Worm (Caenorhabditis elegans) whole organism, L2 larva: ENCODE results near the gene fbxa-138.

ENCODE experiments used
- C34F6.9 ChIP-seq: fragments of 150-350 bp; optimal IDR thresholded peaks from 2 replicates; lab custom pipeline; 2014; ENCODE audit warnings: missing biosample characterization, missing genetic modification characterization
- F13H6.1 ChIP-seq: sonication (generic microtip); optimal IDR thresholded peaks from 2 replicates; lab custom pipeline; 2016; ENCODE audit warnings: missing genetic modification characterization, missing compliant biosample characterization
- R02D3.7 ChIP-seq: fragments of 150-350 bp; optimal IDR thresholded peaks from 2 replicates; lab custom pipeline; 2014; ENCODE audit warnings: missing biosample characterization, missing genetic modification characterization
- Y55F3AM.14 ChIP-seq: fragments of 200-800 bp; sonication (Bioruptor generic); optimal IDR thresholded peaks from 2 replicates; lab custom pipeline; 2018; ENCODE audit warnings: mild to moderate bottlenecking, missing genetic modification characterization, missing compliant biosample characterization
- ZK546.5 ChIP-seq: sonication (generic microtip); optimal IDR thresholded peaks from 2 replicates; lab custom pipeline; 2017; ENCODE audit warnings: missing biosample characterization, missing genetic modification characterization
- alr-1 ChIP-seq: fragments of 150-350 bp; optimal IDR thresholded peaks from 2 replicates; lab custom pipeline; 2014; ENCODE audit warnings: missing biosample characterization, missing genetic modification characterization
- aly-2 ChIP-seq: fragments of 150-350 bp; optimal IDR thresholded peaks from 2 replicates; lab custom pipeline; 2014; ENCODE audit warnings: missing biosample characterization, missing genetic modification characterization
- ama-1 ChIP-seq: fragments of 150-350 bp; optimal IDR thresholded peaks from 2 replicates; lab custom pipeline; 2018; ENCODE audit warnings: inconsistent platforms
- blmp-1 ChIP-seq: sonication (generic microtip); optimal IDR thresholded peaks from 2 replicates; lab custom pipeline; 2017; ENCODE audit warnings: missing genetic modification characterization, mild to moderate bottlenecking, missing compliant biosample characterization, antibody characterized with exemption, moderate library complexity; ENCODE audit not compliant: insufficient read depth
- ceh-16 ChIP-seq: fragments of 150-350 bp; optimal IDR thresholded peaks from 2 replicates; lab custom pipeline; 2014; ENCODE audit warnings: missing biosample characterization, missing genetic modification characterization
- ceh-82 ChIP-seq: fragments of 150-350 bp; optimal IDR thresholded peaks from 2 replicates; lab custom pipeline; 2014; ENCODE audit warnings: missing biosample characterization, missing genetic modification characterization
- crh-2 ChIP-seq: sonication (generic microtip); optimal IDR thresholded peaks from 2 replicates; lab custom pipeline; 2017; ENCODE audit warnings: missing biosample characterization, missing genetic modification characterization
- dmd-4 ChIP-seq: sonication (generic microtip); optimal IDR thresholded peaks from 2 replicates; lab custom pipeline; 2017; ENCODE audit warnings: missing biosample characterization, missing genetic modification characterization
- egl-27 ChIP-seq: sonication (generic microtip); optimal IDR thresholded peaks from 3 replicates; lab custom pipeline; 2017; ENCODE audit warnings: missing biosample characterization, missing genetic modification reagents, missing genetic modification characterization
- elt-1 ChIP-seq: fragments of 150-350 bp; optimal IDR thresholded peaks from 2 replicates; lab custom pipeline; 2014; ENCODE audit warnings: missing biosample characterization, missing genetic modification characterization
- elt-3 ChIP-seq: sonication (generic microtip); optimal IDR thresholded peaks from 2 replicates; lab custom pipeline; 2017; ENCODE audit warnings: missing biosample characterization, missing genetic modification characterization
- fos-1 ChIP-seq: fragments of 150-350 bp; optimal IDR thresholded peaks from 2 replicates; lab custom pipeline; 2014; ENCODE audit warnings: missing biosample characterization, missing genetic modification characterization
- gmeb-1 ChIP-seq: fragments of 150-350 bp; optimal IDR thresholded peaks from 2 replicates; lab custom pipeline; 2014; ENCODE audit warnings: missing biosample characterization, missing genetic modification characterization
- lin-11 ChIP-seq: fragments of 150-350 bp; sonication (generic microtip); optimal IDR thresholded peaks from 2 replicates; lab custom pipeline; 2014; ENCODE audit warnings: missing biosample characterization, missing genetic modification characterization, inconsistent platforms, mixed read lengths
- lin-13 ChIP-seq: fragments of 150-350 bp; optimal IDR thresholded peaks from 2 replicates; lab custom pipeline; 2014; ENCODE audit warnings: missing biosample characterization, missing genetic modification reagents, missing genetic modification characterization
- lin-39 ChIP-seq: fragments of 150-350 bp; optimal IDR thresholded peaks from 2 replicates; lab custom pipeline; 2014; ENCODE audit warnings: missing biosample characterization, missing genetic modification reagents, missing genetic modification characterization
- lsy-2 ChIP-seq, 2 experiments: fragments of 150-350 bp in 1 of 2; sonication (generic microtip) in 1 of 2; optimal IDR thresholded peaks; 2 replicates each; lab custom pipeline; 2014 to 2017; ENCODE audit warnings: missing biosample characterization in 2 of 2, missing genetic modification characterization in 2 of 2
- mab-5 ChIP-seq: fragments of 150-350 bp; optimal IDR thresholded peaks from 2 replicates; lab custom pipeline; 2014; ENCODE audit warnings: missing biosample characterization, missing genetic modification characterization
- mbf-1 ChIP-seq: sonication (generic microtip); optimal IDR thresholded peaks from 2 replicates; lab custom pipeline; 2017; ENCODE audit warnings: missing biosample characterization, missing genetic modification characterization
- mdl-1 ChIP-seq, 2 experiments: fragments of 150-350 bp in 1 of 2; sonication (generic microtip) in 1 of 2; optimal IDR thresholded peaks; 2 replicates each; lab custom pipeline; 2017; ENCODE audit warnings: missing biosample characterization in 2 of 2, missing genetic modification characterization in 2 of 2
- nhr-10 ChIP-seq: sonication (generic microtip); optimal IDR thresholded peaks from 2 replicates; lab custom pipeline; 2017; ENCODE audit warnings: missing biosample characterization, missing genetic modification characterization
- nhr-11 ChIP-seq: fragments of 150-350 bp; optimal IDR thresholded peaks from 2 replicates; lab custom pipeline; 2014; ENCODE audit warnings: missing biosample characterization, missing genetic modification characterization
- nhr-12 ChIP-seq: fragments of 150-350 bp; optimal IDR thresholded peaks from 2 replicates; lab custom pipeline; 2014; ENCODE audit warnings: missing biosample characterization, missing genetic modification characterization
- nhr-129 ChIP-seq: fragments of 150-350 bp; optimal IDR thresholded peaks from 2 replicates; lab custom pipeline; 2014; ENCODE audit warnings: missing biosample characterization, missing genetic modification characterization
- nhr-21 ChIP-seq: fragments of 150-350 bp; optimal IDR thresholded peaks from 2 replicates; lab custom pipeline; 2014; ENCODE audit warnings: missing biosample characterization, missing genetic modification characterization
- nhr-23 ChIP-seq: fragments of 150-350 bp; optimal IDR thresholded peaks from 2 replicates; lab custom pipeline; 2014; ENCODE audit warnings: missing biosample characterization, missing genetic modification reagents, missing genetic modification characterization
- nhr-237 ChIP-seq: fragments of 150-350 bp; optimal IDR thresholded peaks from 2 replicates; lab custom pipeline; 2014; ENCODE audit warnings: missing biosample characterization, missing genetic modification characterization
- nhr-25 ChIP-seq: fragments of 150-350 bp; sonication (generic microtip); optimal IDR thresholded peaks from 3 replicates; lab custom pipeline; 2014; ENCODE audit warnings: missing biosample characterization, missing genetic modification characterization
- nhr-6 ChIP-seq: fragments of 150-350 bp; optimal IDR thresholded peaks from 2 replicates; lab custom pipeline; 2014; ENCODE audit warnings: missing biosample characterization, missing genetic modification characterization
- nhr-77 ChIP-seq: fragments of 150-350 bp; optimal IDR thresholded peaks from 2 replicates; lab custom pipeline; 2014; ENCODE audit warnings: missing biosample characterization, missing genetic modification characterization
- peb-1 ChIP-seq: fragments of 150-350 bp; optimal IDR thresholded peaks from 2 replicates; lab custom pipeline; 2014; ENCODE audit warnings: missing biosample characterization, missing genetic modification characterization
- sem-4 ChIP-seq: fragments of 150-350 bp; optimal IDR thresholded peaks from 2 replicates; lab custom pipeline; 2014; ENCODE audit warnings: missing biosample characterization, missing genetic modification reagents, missing genetic modification characterization
- skn-1 ChIP-seq: sonication (generic microtip); optimal IDR thresholded peaks from 2 replicates; lab custom pipeline; 2017; ENCODE audit warnings: missing biosample characterization, missing genetic modification characterization
- sma-3 ChIP-seq: sonication (generic microtip); optimal IDR thresholded peaks from 2 replicates; lab custom pipeline; 2016; ENCODE audit warnings: missing genetic modification reagents, missing genetic modification characterization, missing compliant biosample characterization
- sma-9 ChIP-seq, 2 experiments: fragments of 150-350 bp in 1 of 2; sonication (generic microtip) in 1 of 2; optimal IDR thresholded peaks; 2 replicates each; lab custom pipeline; 2014 to 2016; ENCODE audit warnings: missing genetic modification characterization in 2 of 2, mild to moderate bottlenecking in 1 of 2, missing biosample characterization in 1 of 2, missing compliant biosample characterization in 1 of 2, missing genetic modification reagents in 1 of 2, moderate library complexity in 1 of 2
- snpc-4 ChIP-seq: fragments of 150-350 bp; optimal IDR thresholded peaks from 2 replicates; lab custom pipeline; 2014; ENCODE audit warnings: missing biosample characterization, missing genetic modification characterization
- unc-39 ChIP-seq: fragments of 150-350 bp; optimal IDR thresholded peaks from 2 replicates; lab custom pipeline; 2014; ENCODE audit warnings: missing biosample characterization, missing genetic modification characterization
- unc-55 ChIP-seq: fragments of 150-350 bp; sonication (generic microtip); optimal IDR thresholded peaks from 3 replicates; lab custom pipeline; 2014; ENCODE audit warnings: missing biosample characterization, missing genetic modification reagents, missing genetic modification characterization
- unc-62 ChIP-seq: fragments of 150-350 bp; optimal IDR thresholded peaks from 2 replicates; lab custom pipeline; 2014; ENCODE audit warnings: missing biosample characterization, missing genetic modification reagents, missing genetic modification characterization
- zag-1 ChIP-seq: fragments of 150-350 bp; optimal IDR thresholded peaks from 2 replicates; lab custom pipeline; 2014; ENCODE audit warnings: missing biosample characterization, missing genetic modification characterization
- ztf-1 ChIP-seq: fragments of 200-800 bp; sonication (Bioruptor generic); conservative IDR thresholded peaks from 2 replicates; pipeline ENCODE4 v1.3.6; 2022; ENCODE audit warnings: missing genetic modification characterization, missing compliant biosample characterization
- ztf-11 ChIP-seq: sonication (generic microtip); optimal IDR thresholded peaks from 2 replicates; lab custom pipeline; 2017; ENCODE audit warnings: missing biosample characterization, missing genetic modification characterization
- ztf-4 ChIP-seq: fragments of 150-350 bp; optimal IDR thresholded peaks from 2 replicates; lab custom pipeline; 2014; ENCODE audit warnings: missing biosample characterization, missing genetic modification characterization

fbxa-138 gene

DNA sequence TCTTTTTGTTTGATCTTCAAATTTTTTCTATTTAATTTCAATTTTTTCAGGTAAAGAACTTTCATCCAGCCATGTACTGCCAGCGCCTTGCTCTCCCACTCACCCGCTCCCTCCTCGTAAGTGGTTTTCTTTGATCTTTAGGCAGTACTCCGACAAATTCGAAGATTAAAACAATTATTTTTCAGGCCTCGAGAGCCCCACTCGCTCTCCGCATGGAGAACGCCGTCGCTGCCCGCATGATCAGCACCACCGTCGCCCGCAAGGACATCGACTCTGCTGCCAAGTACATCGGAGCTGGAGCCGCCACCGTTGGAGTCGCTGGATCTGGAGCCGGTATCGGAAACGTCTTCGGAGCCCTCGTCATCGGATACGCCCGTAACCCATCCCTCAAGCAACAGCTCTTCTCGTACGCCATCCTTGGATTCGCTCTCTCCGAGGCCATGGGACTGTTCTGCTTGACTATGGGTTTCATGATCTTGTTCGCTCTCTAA lies 35.1 kb upstream of the fbxa-138 start, which contains the start of gene Y82E9BR.3:
Y82E9BR.3 (plus strand) TSS at position 51 of the 491 bp plus-strand sequence.
- TF ChIP-seq lin-39 (tag; lab: Kevin White, UChicago), result no peak
- TF ChIP-seq ceh-16 (tag; lab: Kevin White, UChicago), result no peak
- TF ChIP-seq nhr-21 (tag; lab: Kevin White, UChicago), result no peak
- TF ChIP-seq skn-1 (tag; lab: Kevin White, UChicago), result no peak
- no peak for TF ChIP-seq zag-1 (tag; lab: Kevin White, UChicago)
- no peak for TF ChIP-seq lin-13
- TF ChIP-seq nhr-237 (tag; lab: Kevin White, UChicago), result no peak
- no peak for TF ChIP-seq alr-1 (tag; lab: Kevin White, UChicago)
- TF ChIP-seq lsy-2 (tag; optimal IDR thresholded peaks at IDR 0.05; lab: Kevin White, UChicago), result no peak
- no peak for TF ChIP-seq nhr-10
- no peak for TF ChIP-seq sma-9 (GFP tag; optimal IDR thresholded peaks at IDR 0.05; lab: Kevin White, UChicago)
- no peak for TF ChIP-seq sma-9 (tag; optimal IDR thresholded peaks at IDR 0.05; lab: Kevin White, UChicago)
- TF ChIP-seq nhr-6 (tag; lab: Kevin White, UChicago), result no peak
- no peak for TF ChIP-seq peb-1 (tag; lab: Kevin White, UChicago)

- TF ChIP-seq snpc-4 (tag; lab: Kevin White, UChicago) (peak; percentile 59), sem-4 (tag; lab: Kevin White, UChicago) (peak; percentile 47), sma-9 (GFP tag; optimal IDR thresholded peaks at IDR 0.05; lab: Kevin White, UChicago) (peak; percentile 88), sma-9 (tag; optimal IDR thresholded peaks at IDR 0.05; lab: Kevin White, UChicago) (no peak), zag-1 (tag; lab: Kevin White, UChicago) (peak; percentile 14), R02D3.7 (no peak), nhr-12 (tag; lab: Kevin White, UChicago) (no peak), fos-1 (peak; percentile 75), nhr-77 (tag; lab: Kevin White, UChicago) (no peak), elt-3 (no peak), aly-2 (no peak), mbf-1 (tag; lab: Kevin White, UChicago) (no peak), dmd-4 (tag; lab: Kevin White, UChicago) (no peak), nhr-11 (tag; lab: Kevin White, UChicago) (no peak), nhr-6 (tag; lab: Kevin White, UChicago) (peak; percentile 61), peb-1 (tag; lab: Kevin White, UChicago) (no peak), gmeb-1 (tag; lab: Kevin White, UChicago) (peak; percentile 63), ztf-1 (GFP tag; lab: Robert Waterston, UW) (no peak), mab-5 (peak; percentile 40), sma-3 (peak; percentile 88), ZK546.5 (tag; lab: Kevin White, UChicago) (peak; percentile 97), nhr-10 (no peak), ama-1 (lab: Kevin White, UChicago) (peak; percentile 40), C34F6.9 (tag; lab: Kevin White, UChicago) (peak; percentile 89), ceh-82 (peak; percentile 21), crh-2 (tag; lab: Kevin White, UChicago) (peak; percentile 88), nhr-237 (tag; lab: Kevin White, UChicago) (peak; percentile 37), unc-39 (no peak), blmp-1 (peak; percentile 2), elt-1 (tag; lab: Kevin White, UChicago) (no peak), skn-1 (tag; lab: Kevin White, UChicago) (no peak), lsy-2 (tag; optimal IDR thresholded peaks at IDR 0.05; lab: Kevin White, UChicago) (peak; percentile 98 to 99), nhr-23 (no peak), lin-13 (peak; percentile 96), lin-11 (peak; percentile 90), lin-39 (tag; lab: Kevin White, UChicago) (no peak), egl-27 (tag; lab: Kevin White, UChicago) (peak; percentile 30), Y55F3AM.14 (GFP tag; lab: Kevin White, UChicago) (peak; percentile 67), unc-55 (GFP tag; lab: Kevin White, UChicago) (peak; percentile 95), F13H6.1 (peak; percentile 86), alr-1 (tag; lab: Kevin White, UChicago) (no peak), ztf-4 (peak; percentile 63), nhr-25 (tag; lab: Kevin White, UChicago) (peak; percentile 84), ztf-11 (no peak), unc-62 (no peak), nhr-129 (peak; percentile 89), nhr-21 (tag; lab: Kevin White, UChicago) (peak; percentile 77), ceh-16 (tag; lab: Kevin White, UChicago) (peak; percentile 79), mdl-1 (tag; optimal IDR thresholded peaks at IDR 0.05; lab: Kevin White, UChicago) (peak; percentile 5 to 75)
These were observed 34.7 kb upstream of the fbxa-138 start for ce11 chrIII:1418709-1419108.
